Worm (Caenorhabditis elegans) whole organism, midembryonic: ENCODE data around the gene cyp-29A3.

Source experiments
- T22C8.4 ChIP-seq: fragments of 200-800 bp; sonication (Bioruptor generic); IDR thresholded peaks from 2 replicates; pipeline ENCODE4 v1.3.6; 2022; ENCODE audit warnings: missing genetic modification characterization, missing compliant biosample characterization
- flt-1 ChIP-seq: fragments of 200-800 bp; sonication (Bioruptor generic); IDR thresholded peaks from 2 replicates; pipeline ENCODE4 v1.3.6; 2022; ENCODE audit warnings: missing genetic modification characterization, missing compliant biosample characterization
- med-1 ChIP-seq: sonication (generic microtip); optimal IDR thresholded peaks from 2 replicates; lab custom pipeline; 2017; ENCODE audit warnings: missing genetic modification characterization, mild to moderate bottlenecking, missing compliant biosample characterization, antibody characterized with exemption, missing genetic modification reagents; ENCODE audit not compliant: insufficient read depth
- ref-1 ChIP-seq: fragments of 200-800 bp; sonication (Bioruptor generic); conservative IDR thresholded peaks from 2 replicates; pipeline ENCODE4 v1.3.6; 2022; ENCODE audit warnings: missing genetic modification reagents, missing genetic modification characterization, missing compliant biosample characterization

- TF ChIP-seq ref-1, result peak; percentile 72
- peak; percentile 90 for TF ChIP-seq flt-1 (GFP tag; lab: Robert Waterston, UW)
- peak; percentile 57 for TF ChIP-seq med-1 (GFP tag; lab: Kevin White, UChicago)
- TF ChIP-seq T22C8.4 (GFP tag; lab: Robert Waterston, UW), result peak; percentile 85
These were observed 5.8 kb upstream of the cyp-29A3 start for ce11 chrV:53286-53685.
